Fruit fly (Drosophila melanogaster) whole organism, prepupa: Measurements from ENCODE around the gene Acbp6.
A peak's percentile ranks its signal among the peaks of the same experiment; 100 is the strongest.

Experiments
- Blimp-1 ChIP-seq: fragments of 200-800 bp; sonication (Bioruptor generic); optimal IDR thresholded peaks from 3 replicates; lab custom pipeline; 2017; ENCODE audit warnings: missing biosample characterization, missing genetic modification characterization, mild to moderate bottlenecking, moderate library complexity, missing genetic modification reagents
- CG10631 ChIP-seq: fragments of 200-800 bp; sonication (Bioruptor generic); optimal IDR thresholded peaks from 2 replicates; lab custom pipeline; 2016; ENCODE audit warnings: missing biosample characterization, missing genetic modification characterization
- CG10669 ChIP-seq: fragments of 200-800 bp; sonication (Bioruptor generic); optimal IDR thresholded peaks from 3 replicates; lab custom pipeline; 2018; ENCODE audit warnings: missing biosample characterization, mild to moderate bottlenecking, missing genetic modification characterization, moderate library complexity
- CG11294 ChIP-seq: fragments of 200-800 bp; sonication (Bioruptor generic); IDR thresholded peaks from 2 replicates; pipeline ENCODE4 v1.3.6; 2022; ENCODE audit warnings: missing biosample characterization, missing genetic modification characterization
- CG11762 ChIP-seq: fragments of 200-800 bp; sonication (Bioruptor generic); optimal IDR thresholded peaks from 3 replicates; lab custom pipeline; 2016; ENCODE audit warnings: missing biosample characterization, missing genetic modification characterization; ENCODE audit not compliant: insufficient read depth
- CG11902 ChIP-seq: fragments of 200-800 bp; sonication (Bioruptor generic); optimal IDR thresholded peaks from 3 replicates; lab custom pipeline; 2016; ENCODE audit warnings: missing biosample characterization, missing genetic modification characterization
- CG15336 ChIP-seq: fragments of 200-800 bp; sonication (Bioruptor generic); IDR thresholded peaks from 2 replicates; pipeline ENCODE4 v1.3.6; 2022; ENCODE audit warnings: missing biosample characterization, missing genetic modification characterization
- CG1621 ChIP-seq: fragments of 200-800 bp; sonication (Bioruptor generic); optimal IDR thresholded peaks from 3 replicates; lab custom pipeline; 2018; ENCODE audit warnings: missing biosample characterization, mild to moderate bottlenecking, missing genetic modification characterization
- CG16779 ChIP-seq: fragments of 200-800 bp; sonication (Bioruptor generic); optimal IDR thresholded peaks from 3 replicates; lab custom pipeline; 2017; ENCODE audit warnings: missing biosample characterization, mild to moderate bottlenecking, missing genetic modification characterization
- CG32006 ChIP-seq: fragments of 200-800 bp; sonication (Bioruptor generic); optimal IDR thresholded peaks from 3 replicates; lab custom pipeline; 2017; ENCODE audit warnings: missing biosample characterization, mild to moderate bottlenecking, missing genetic modification characterization
- CG34406 ChIP-seq: fragments of 200-800 bp; sonication (Bioruptor generic); optimal IDR thresholded peaks from 3 replicates; lab custom pipeline; 2016; ENCODE audit warnings: missing biosample characterization, missing genetic modification characterization
- CG3919 ChIP-seq: fragments of 200-800 bp; sonication (Bioruptor generic); optimal IDR thresholded peaks from 3 replicates; lab custom pipeline; 2016; ENCODE audit warnings: missing biosample characterization, missing genetic modification characterization
- CG4318 ChIP-seq: fragments of 200-800 bp; sonication (Bioruptor generic); optimal IDR thresholded peaks from 3 replicates; lab custom pipeline; 2017; ENCODE audit warnings: missing biosample characterization, mild to moderate bottlenecking, missing genetic modification characterization
- CG6163 ChIP-seq: fragments of 200-800 bp; sonication (Bioruptor generic); IDR thresholded peaks from 3 replicates; pipeline ENCODE4 v1.3.6; 2022; ENCODE audit warnings: missing biosample characterization, missing genetic modification characterization
- CG6276 ChIP-seq: fragments of 200-800 bp; sonication (Bioruptor generic); optimal IDR thresholded peaks from 2 replicates; lab custom pipeline; 2017; ENCODE audit warnings: missing biosample characterization, mild to moderate bottlenecking, missing genetic modification characterization
- CG6808 ChIP-seq: fragments of 200-800 bp; sonication (Bioruptor generic); optimal IDR thresholded peaks from 3 replicates; lab custom pipeline; 2017; ENCODE audit warnings: missing biosample characterization, missing genetic modification characterization, mild to moderate bottlenecking, moderate library complexity, missing genetic modification reagents
- CG6854 ChIP-seq: fragments of 200-800 bp; sonication (Bioruptor generic); optimal IDR thresholded peaks from 2 replicates; lab custom pipeline; 2017; ENCODE audit warnings: missing biosample characterization, mild to moderate bottlenecking, missing genetic modification characterization
- CG7368 ChIP-seq: fragments of 200-800 bp; sonication (Bioruptor generic); optimal IDR thresholded peaks from 3 replicates; lab custom pipeline; 2016; ENCODE audit warnings: missing biosample characterization, missing genetic modification characterization
- CG8119 ChIP-seq: fragments of 200-800 bp; sonication (Bioruptor generic); IDR thresholded peaks from 3 replicates; pipeline ENCODE4 v1.3.6; 2022; ENCODE audit warnings: missing biosample characterization, missing genetic modification characterization
- CG8319 ChIP-seq: fragments of 200-800 bp; sonication (Bioruptor generic); optimal IDR thresholded peaks from 3 replicates; lab custom pipeline; 2016; ENCODE audit warnings: missing biosample characterization, missing genetic modification characterization
- CG8632 ChIP-seq: fragments of 200-800 bp; sonication (Bioruptor generic); optimal IDR thresholded peaks from 3 replicates; lab custom pipeline; 2016; ENCODE audit warnings: missing biosample characterization, missing genetic modification characterization
- Eip75B ChIP-seq: fragments of 200-800 bp; sonication (Bioruptor generic); optimal IDR thresholded peaks from 3 replicates; lab custom pipeline; 2016; ENCODE audit warnings: missing biosample characterization, missing genetic modification characterization
- Eip78C ChIP-seq: fragments of 200-800 bp; sonication (Bioruptor generic); peaks from one replicate; lab custom pipeline; 2016; ENCODE audit warnings: missing biosample characterization, missing genetic modification characterization
- Eip93F ChIP-seq: fragments of 200-800 bp; sonication (Bioruptor generic); optimal IDR thresholded peaks from 2 replicates; lab custom pipeline; 2016; ENCODE audit warnings: missing biosample characterization, mild to moderate bottlenecking, missing genetic modification characterization
- Gug ChIP-seq: fragments of 200-800 bp; sonication (Bioruptor generic); IDR thresholded peaks from 2 replicates; pipeline ENCODE4 v1.3.6; 2022; ENCODE audit warnings: missing biosample characterization, missing genetic modification characterization
- Hr39 ChIP-seq: fragments of 200-800 bp; sonication (Bioruptor generic); optimal IDR thresholded peaks from 2 replicates; lab custom pipeline; 2016; ENCODE audit warnings: missing biosample characterization, missing genetic modification characterization
- Hr4 ChIP-seq: fragments of 200-800 bp; sonication (Bioruptor generic); optimal IDR thresholded peaks from 3 replicates; lab custom pipeline; 2016; ENCODE audit warnings: missing biosample characterization, missing genetic modification characterization
- Lpt ChIP-seq: fragments of 200-800 bp; sonication (Bioruptor generic); optimal IDR thresholded peaks from 3 replicates; lab custom pipeline; 2016; ENCODE audit warnings: missing biosample characterization, missing genetic modification characterization
- OdsH ChIP-seq: fragments of 200-800 bp; sonication (Bioruptor generic); optimal IDR thresholded peaks from 3 replicates; lab custom pipeline; 2016; ENCODE audit warnings: missing biosample characterization, missing genetic modification characterization
- Sox14 ChIP-seq: fragments of 200-800 bp; sonication (Bioruptor generic); optimal IDR thresholded peaks from 3 replicates; lab custom pipeline; 2016; ENCODE audit warnings: missing biosample characterization, missing genetic modification characterization
- Sox15 ChIP-seq: fragments of 200-800 bp; sonication (Bioruptor generic); optimal IDR thresholded peaks from 3 replicates; lab custom pipeline; 2016; ENCODE audit warnings: missing biosample characterization, missing genetic modification characterization
- acj6 ChIP-seq: fragments of 200-800 bp; sonication (Bioruptor generic); optimal IDR thresholded peaks from 3 replicates; lab custom pipeline; 2016; ENCODE audit warnings: missing biosample characterization, missing genetic modification characterization
- cyc ChIP-seq: fragments of 200-800 bp; sonication (Bioruptor generic); optimal IDR thresholded peaks from 3 replicates; lab custom pipeline; 2016; ENCODE audit warnings: missing biosample characterization, missing genetic modification characterization
- dac ChIP-seq: fragments of 200-800 bp; sonication (Bioruptor generic); optimal IDR thresholded peaks from 2 replicates; lab custom pipeline; 2017; ENCODE audit warnings: missing biosample characterization, mild to moderate bottlenecking, missing genetic modification characterization
- dsx ChIP-seq: fragments of 200-800 bp; optimal IDR thresholded peaks from 3 replicates; lab custom pipeline; 2019; ENCODE audit warnings: missing biosample characterization, mild to moderate bottlenecking, missing genetic modification characterization, moderate library complexity; ENCODE audit not compliant: poor library complexity, severe bottlenecking
- eg ChIP-seq: fragments of 200-800 bp; sonication (Bioruptor generic); IDR thresholded peaks from 3 replicates; pipeline ENCODE4 v1.3.6; 2022; ENCODE audit warnings: missing biosample characterization, missing genetic modification characterization
- esn ChIP-seq: fragments of 200-800 bp; sonication (Bioruptor generic); optimal IDR thresholded peaks from 2 replicates; lab custom pipeline; 2016; ENCODE audit warnings: missing biosample characterization, mild to moderate bottlenecking, missing genetic modification characterization, moderate library complexity
- fd59A ChIP-seq: fragments of 200-800 bp; sonication (Bioruptor generic); optimal IDR thresholded peaks from 2 replicates; lab custom pipeline; 2017; ENCODE audit warnings: missing biosample characterization, mild to moderate bottlenecking, missing genetic modification characterization, missing genetic modification reagents
- fd85E ChIP-seq: fragments of 200-800 bp; sonication (Bioruptor generic); optimal IDR thresholded peaks from 3 replicates; lab custom pipeline; 2016; ENCODE audit warnings: missing biosample characterization, missing genetic modification characterization
- fkh ChIP-seq: fragments of 200-800 bp; sonication (Bioruptor generic); optimal IDR thresholded peaks from 3 replicates; lab custom pipeline; 2017; ENCODE audit warnings: missing biosample characterization, mild to moderate bottlenecking, missing genetic modification characterization, moderate library complexity
- net ChIP-seq: fragments of 200-800 bp; sonication (Bioruptor generic); optimal IDR thresholded peaks from 3 replicates; lab custom pipeline; 2016; ENCODE audit warnings: missing biosample characterization, missing genetic modification characterization
- pdm3 ChIP-seq: fragments of 200-800 bp; sonication (Bioruptor generic); optimal IDR thresholded peaks from 3 replicates; lab custom pipeline; 2016; ENCODE audit warnings: missing biosample characterization, missing genetic modification characterization
- ss ChIP-seq, 2 experiments: fragments of 200-800 bp; sonication (Bioruptor generic); optimal IDR thresholded peaks; 2 replicates in 1 of 2; 3 replicates in 1 of 2; lab custom pipeline; 2017 to 2018; ENCODE audit warnings: mild to moderate bottlenecking in 2 of 2, missing biosample characterization in 2 of 2, missing genetic modification characterization in 2 of 2, moderate library complexity in 1 of 2
- svp ChIP-seq: fragments of 200-800 bp; sonication (Bioruptor generic); peaks from one replicate; lab custom pipeline; 2016; ENCODE audit warnings: missing biosample characterization, missing genetic modification characterization
- vri ChIP-seq: fragments of 200-800 bp; sonication (Bioruptor generic); optimal IDR thresholded peaks from 3 replicates; lab custom pipeline; 2016; ENCODE audit warnings: missing biosample characterization, mild to moderate bottlenecking, missing genetic modification characterization

Acbp6 gene

DNA sequence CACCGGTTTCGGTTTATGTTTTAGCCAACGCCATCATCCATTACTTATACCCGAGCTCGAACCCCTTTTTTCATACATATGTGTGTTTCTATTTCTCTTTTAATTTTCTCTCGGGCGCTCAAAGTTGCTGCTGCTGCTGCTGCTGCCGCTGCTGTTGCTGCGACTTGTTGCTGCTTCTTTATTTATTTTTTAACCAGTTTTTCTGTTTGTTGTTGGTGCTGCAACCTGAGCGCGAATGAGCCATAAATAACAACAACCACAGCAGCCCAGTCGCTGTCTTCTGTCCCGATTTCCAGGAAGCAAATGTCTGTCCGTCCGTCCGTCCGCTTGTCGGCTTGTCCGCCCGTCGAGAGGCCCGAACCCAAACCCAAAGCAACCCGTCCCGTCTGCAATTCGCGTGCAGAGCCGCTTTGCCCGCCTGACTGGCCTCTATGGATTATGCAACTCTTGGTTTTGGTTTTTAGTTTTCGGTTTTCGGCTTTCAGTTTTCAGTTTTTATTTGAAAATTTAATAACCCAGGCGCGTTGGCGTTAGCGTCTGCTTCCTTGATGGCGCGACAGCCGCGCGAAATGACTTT lies 9.0 kb downstream of the Acbp6 start:
- TF ChIP-seq CG6163 (GFP tag; lab: Robert Waterston, UW) (0 out of 3 replicates have a peak, but pooled peaks have one; percentile 37), dsx (GFP tag; lab: Kevin White, UChicago) (peak; percentile 17), eg (0 out of 3 replicates have a peak, but pooled peaks have one; percentile 18), CG16779 (tag; lab: Kevin White, UChicago) (no peak), CG6854 (GFP tag; lab: Kevin White, UChicago) (peak; percentile 51), dac (no peak), vri (peak; percentile 88), Lpt (GFP tag; lab: Kevin White, UChicago) (peak; percentile 47), Sox14 (no peak), ss (GFP tag; optimal IDR thresholded peaks at IDR 0.05; lab: Kevin White, UChicago) (peak in 1 of 2 experiments; percentile 57)

DNA sequence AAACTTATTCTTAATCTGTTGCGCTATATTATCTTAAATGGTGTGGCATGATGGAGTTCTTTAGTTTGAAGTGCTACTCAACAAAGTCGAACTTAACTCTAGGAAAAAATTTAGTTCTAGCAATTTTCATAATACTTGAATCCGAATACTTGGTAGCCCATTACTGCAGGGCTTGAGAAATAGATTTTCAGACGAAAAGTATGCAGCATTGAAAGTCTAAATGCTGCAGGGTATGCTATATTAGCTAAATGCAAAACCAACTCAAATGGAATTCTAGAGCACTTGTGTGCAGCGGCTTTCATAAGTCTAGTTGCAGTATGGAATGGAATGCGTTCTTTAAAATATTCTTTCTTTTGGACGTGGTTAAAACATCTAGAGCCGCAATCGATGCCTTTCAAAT lies 14.6 kb downstream of the Acbp6 start:
- TF ChIP-seq fkh (GFP tag; lab: Kevin White, UChicago) (no peak), acj6 (no peak), Blimp-1 (GFP tag; lab: Kevin White, UChicago) (no peak), CG4318 (no peak), CG16779 (tag; lab: Kevin White, UChicago) (no peak), dsx (GFP tag; lab: Kevin White, UChicago) (no peak), vri (no peak), CG32006 (GFP tag; lab: Kevin White, UChicago) (no peak), Hr39 (GFP tag; lab: Kevin White, UChicago) (no peak)
- TF ChIP-seq, all 60 proteins: peak for 0

DNA sequence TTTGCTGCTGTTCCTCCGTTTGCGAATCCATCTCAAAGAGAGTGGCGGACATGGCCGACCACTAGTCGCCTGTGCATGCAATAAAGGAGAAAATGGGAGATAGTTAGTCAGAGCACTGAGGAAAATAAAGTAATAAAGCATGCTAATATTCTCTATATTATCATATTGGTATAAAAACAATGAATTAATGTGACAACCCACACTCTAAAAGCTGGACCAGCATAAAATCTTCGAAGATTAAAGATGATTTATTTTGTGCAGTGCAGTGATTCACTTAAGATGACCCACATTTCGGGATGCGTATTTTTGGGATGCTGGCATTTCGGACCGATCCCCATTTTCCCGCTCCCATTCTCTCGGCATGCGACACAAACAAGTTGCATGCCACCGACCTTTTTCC lies 19.1 kb downstream of the Acbp6 start:
- TF ChIP-seq Eip93F (no peak), ss (GFP tag; optimal IDR thresholded peaks at IDR 0.05; lab: Kevin White, UChicago) (no peak), CG15336 (GFP tag; lab: Robert Waterston, UW) (peak; percentile 64), cyc (GFP tag; lab: Kevin White, UChicago) (no peak), Lpt (GFP tag; lab: Kevin White, UChicago) (peak; percentile 30), Hr4 (GFP tag; lab: Kevin White, UChicago) (peak; percentile 66), svp (GFP tag; lab: Kevin White, UChicago) (no peak), esn (GFP tag; lab: Kevin White, UChicago) (no peak), CG32006 (GFP tag; lab: Kevin White, UChicago) (peak; percentile 70), Blimp-1 (GFP tag; lab: Kevin White, UChicago) (no peak), CG6808 (GFP tag; lab: Kevin White, UChicago) (no peak), Sox15 (GFP tag; lab: Kevin White, UChicago) (no peak), Eip78C (GFP tag; lab: Kevin White, UChicago) (peak; percentile 80), CG11762 (GFP tag; lab: Kevin White, UChicago) (no peak), fd85E (GFP tag; lab: Kevin White, UChicago) (no peak), CG7368 (GFP tag; lab: Kevin White, UChicago) (no peak), CG8632 (GFP tag; lab: Kevin White, UChicago) (no peak), CG10669 (no peak), CG6276 (GFP tag; lab: Kevin White, UChicago) (peak; percentile 62), CG11902 (GFP tag; lab: Kevin White, UChicago) (no peak), OdsH (GFP tag; lab: Kevin White, UChicago) (no peak), net (GFP tag; lab: Kevin White, UChicago) (peak; percentile 3), CG8319 (GFP tag; lab: Kevin White, UChicago) (no peak), pdm3 (GFP tag; lab: Kevin White, UChicago) (no peak), CG10631 (no peak), CG8119 (GFP tag; lab: Robert Waterston, UW) (peak; percentile 64; the same call in 2 of the 3 replicates), CG3919 (GFP tag; lab: Kevin White, UChicago) (peak; percentile 59), vri (no peak), CG34406 (GFP tag; lab: Kevin White, UChicago) (no peak), CG11294 (GFP tag; lab: Robert Waterston, UW) (peak; percentile 43; the same call in 1 of the 2 replicates), CG6163 (GFP tag; lab: Robert Waterston, UW) (peak; percentile 62; the same call in 2 of the 3 replicates), fd59A (no peak), CG1621 (tag; lab: Kevin White, UChicago) (no peak), Gug (GFP tag; lab: Robert Waterston, UW) (no peak), eg (peak; percentile 77), Eip75B (GFP tag; lab: Kevin White, UChicago) (no peak)
